Worm (Caenorhabditis elegans) whole organism, L2 larva: ENCODE measurements around the gene ceh-81.

Source experiments
- C34F6.9 ChIP-seq: fragments of 150-350 bp; optimal IDR thresholded peaks from 2 replicates; lab custom pipeline; 2014; ENCODE audit warnings: missing biosample characterization, missing genetic modification characterization
- F13H6.1 ChIP-seq: sonication (generic microtip); optimal IDR thresholded peaks from 2 replicates; lab custom pipeline; 2016; ENCODE audit warnings: missing genetic modification characterization, missing compliant biosample characterization
- R02D3.7 ChIP-seq: fragments of 150-350 bp; optimal IDR thresholded peaks from 2 replicates; lab custom pipeline; 2014; ENCODE audit warnings: missing biosample characterization, missing genetic modification characterization
- Y55F3AM.14 ChIP-seq: fragments of 200-800 bp; sonication (Bioruptor generic); optimal IDR thresholded peaks from 2 replicates; lab custom pipeline; 2018; ENCODE audit warnings: mild to moderate bottlenecking, missing genetic modification characterization, missing compliant biosample characterization
- ZK546.5 ChIP-seq: sonication (generic microtip); optimal IDR thresholded peaks from 2 replicates; lab custom pipeline; 2017; ENCODE audit warnings: missing biosample characterization, missing genetic modification characterization
- alr-1 ChIP-seq: fragments of 150-350 bp; optimal IDR thresholded peaks from 2 replicates; lab custom pipeline; 2014; ENCODE audit warnings: missing biosample characterization, missing genetic modification characterization
- aly-2 ChIP-seq: fragments of 150-350 bp; optimal IDR thresholded peaks from 2 replicates; lab custom pipeline; 2014; ENCODE audit warnings: missing biosample characterization, missing genetic modification characterization
- ama-1 ChIP-seq: fragments of 150-350 bp; optimal IDR thresholded peaks from 2 replicates; lab custom pipeline; 2018; ENCODE audit warnings: inconsistent platforms
- blmp-1 ChIP-seq: sonication (generic microtip); optimal IDR thresholded peaks from 2 replicates; lab custom pipeline; 2017; ENCODE audit warnings: missing genetic modification characterization, mild to moderate bottlenecking, missing compliant biosample characterization, antibody characterized with exemption, moderate library complexity; ENCODE audit not compliant: insufficient read depth
- ceh-16 ChIP-seq: fragments of 150-350 bp; optimal IDR thresholded peaks from 2 replicates; lab custom pipeline; 2014; ENCODE audit warnings: missing biosample characterization, missing genetic modification characterization
- ceh-82 ChIP-seq: fragments of 150-350 bp; optimal IDR thresholded peaks from 2 replicates; lab custom pipeline; 2014; ENCODE audit warnings: missing biosample characterization, missing genetic modification characterization
- crh-2 ChIP-seq: sonication (generic microtip); optimal IDR thresholded peaks from 2 replicates; lab custom pipeline; 2017; ENCODE audit warnings: missing biosample characterization, missing genetic modification characterization
- dmd-4 ChIP-seq: sonication (generic microtip); optimal IDR thresholded peaks from 2 replicates; lab custom pipeline; 2017; ENCODE audit warnings: missing biosample characterization, missing genetic modification characterization
- egl-27 ChIP-seq: sonication (generic microtip); optimal IDR thresholded peaks from 3 replicates; lab custom pipeline; 2017; ENCODE audit warnings: missing biosample characterization, missing genetic modification reagents, missing genetic modification characterization
- elt-1 ChIP-seq: fragments of 150-350 bp; optimal IDR thresholded peaks from 2 replicates; lab custom pipeline; 2014; ENCODE audit warnings: missing biosample characterization, missing genetic modification characterization
- fos-1 ChIP-seq: fragments of 150-350 bp; optimal IDR thresholded peaks from 2 replicates; lab custom pipeline; 2014; ENCODE audit warnings: missing biosample characterization, missing genetic modification characterization
- gmeb-1 ChIP-seq: fragments of 150-350 bp; optimal IDR thresholded peaks from 2 replicates; lab custom pipeline; 2014; ENCODE audit warnings: missing biosample characterization, missing genetic modification characterization
- lin-13 ChIP-seq: fragments of 150-350 bp; optimal IDR thresholded peaks from 2 replicates; lab custom pipeline; 2014; ENCODE audit warnings: missing biosample characterization, missing genetic modification reagents, missing genetic modification characterization
- lin-39 ChIP-seq: fragments of 150-350 bp; optimal IDR thresholded peaks from 2 replicates; lab custom pipeline; 2014; ENCODE audit warnings: missing biosample characterization, missing genetic modification reagents, missing genetic modification characterization
- lsy-2 ChIP-seq, 2 experiments: fragments of 150-350 bp in 1 of 2; sonication (generic microtip) in 1 of 2; optimal IDR thresholded peaks; 2 replicates each; lab custom pipeline; 2014 to 2017; ENCODE audit warnings: missing biosample characterization in 2 of 2, missing genetic modification characterization in 2 of 2
- mab-5 ChIP-seq: fragments of 150-350 bp; optimal IDR thresholded peaks from 2 replicates; lab custom pipeline; 2014; ENCODE audit warnings: missing biosample characterization, missing genetic modification characterization
- mbf-1 ChIP-seq: sonication (generic microtip); optimal IDR thresholded peaks from 2 replicates; lab custom pipeline; 2017; ENCODE audit warnings: missing biosample characterization, missing genetic modification characterization
- nhr-10 ChIP-seq: sonication (generic microtip); optimal IDR thresholded peaks from 2 replicates; lab custom pipeline; 2017; ENCODE audit warnings: missing biosample characterization, missing genetic modification characterization
- nhr-12 ChIP-seq: fragments of 150-350 bp; optimal IDR thresholded peaks from 2 replicates; lab custom pipeline; 2014; ENCODE audit warnings: missing biosample characterization, missing genetic modification characterization
- nhr-129 ChIP-seq: fragments of 150-350 bp; optimal IDR thresholded peaks from 2 replicates; lab custom pipeline; 2014; ENCODE audit warnings: missing biosample characterization, missing genetic modification characterization
- nhr-21 ChIP-seq: fragments of 150-350 bp; optimal IDR thresholded peaks from 2 replicates; lab custom pipeline; 2014; ENCODE audit warnings: missing biosample characterization, missing genetic modification characterization
- nhr-23 ChIP-seq: fragments of 150-350 bp; optimal IDR thresholded peaks from 2 replicates; lab custom pipeline; 2014; ENCODE audit warnings: missing biosample characterization, missing genetic modification reagents, missing genetic modification characterization
- nhr-25 ChIP-seq: fragments of 150-350 bp; sonication (generic microtip); optimal IDR thresholded peaks from 3 replicates; lab custom pipeline; 2014; ENCODE audit warnings: missing biosample characterization, missing genetic modification characterization
- nhr-6 ChIP-seq: fragments of 150-350 bp; optimal IDR thresholded peaks from 2 replicates; lab custom pipeline; 2014; ENCODE audit warnings: missing biosample characterization, missing genetic modification characterization
- nhr-77 ChIP-seq: fragments of 150-350 bp; optimal IDR thresholded peaks from 2 replicates; lab custom pipeline; 2014; ENCODE audit warnings: missing biosample characterization, missing genetic modification characterization
- sem-4 ChIP-seq: fragments of 150-350 bp; optimal IDR thresholded peaks from 2 replicates; lab custom pipeline; 2014; ENCODE audit warnings: missing biosample characterization, missing genetic modification reagents, missing genetic modification characterization
- skn-1 ChIP-seq: sonication (generic microtip); optimal IDR thresholded peaks from 2 replicates; lab custom pipeline; 2017; ENCODE audit warnings: missing biosample characterization, missing genetic modification characterization
- sma-9 ChIP-seq, 2 experiments: fragments of 150-350 bp in 1 of 2; sonication (generic microtip) in 1 of 2; optimal IDR thresholded peaks; 2 replicates each; lab custom pipeline; 2014 to 2016; ENCODE audit warnings: missing genetic modification characterization in 2 of 2, mild to moderate bottlenecking in 1 of 2, missing biosample characterization in 1 of 2, missing compliant biosample characterization in 1 of 2, missing genetic modification reagents in 1 of 2, moderate library complexity in 1 of 2
- unc-39 ChIP-seq: fragments of 150-350 bp; optimal IDR thresholded peaks from 2 replicates; lab custom pipeline; 2014; ENCODE audit warnings: missing biosample characterization, missing genetic modification characterization
- unc-55 ChIP-seq: fragments of 150-350 bp; sonication (generic microtip); optimal IDR thresholded peaks from 3 replicates; lab custom pipeline; 2014; ENCODE audit warnings: missing biosample characterization, missing genetic modification reagents, missing genetic modification characterization
- zag-1 ChIP-seq: fragments of 150-350 bp; optimal IDR thresholded peaks from 2 replicates; lab custom pipeline; 2014; ENCODE audit warnings: missing biosample characterization, missing genetic modification characterization
- ztf-11 ChIP-seq: sonication (generic microtip); optimal IDR thresholded peaks from 2 replicates; lab custom pipeline; 2017; ENCODE audit warnings: missing biosample characterization, missing genetic modification characterization
- ztf-4 ChIP-seq: fragments of 150-350 bp; optimal IDR thresholded peaks from 2 replicates; lab custom pipeline; 2014; ENCODE audit warnings: missing biosample characterization, missing genetic modification characterization

Gene ceh-81

ce11 chrII:1741248-1741647, 11.0 kb downstream of the ceh-81 start, which contains the start of gene K07G6.1:
Gene K07G6.1 (plus strand): TSS chrII:1741548.
- no peak for TF ChIP-seq ceh-82 (tag; lab: Kevin White, UChicago)
- no peak for TF ChIP-seq nhr-129 (tag; lab: Kevin White, UChicago)

ce11 chrII:1742535-1742934, 12.3 kb downstream of the ceh-81 start, which contains the start of gene F36H5.12:
Gene F36H5.12 (plus strand): TSS chrII:1742835.
- TF ChIP-seq fos-1 (tag; lab: Kevin White, UChicago) = no peak
- TF ChIP-seq lin-13 (GFP tag; lab: Kevin White, UChicago) = no peak
- no peak for TF ChIP-seq dmd-4 (tag; lab: Kevin White, UChicago)
- no peak for TF ChIP-seq aly-2
- no peak for TF ChIP-seq nhr-77
- TF ChIP-seq unc-39 = no peak
- no peak for TF ChIP-seq crh-2 (tag; lab: Kevin White, UChicago)
- no peak for TF ChIP-seq ztf-4 (tag; lab: Kevin White, UChicago)
- TF ChIP-seq ama-1 (lab: Kevin White, UChicago) = no peak
- no peak for TF ChIP-seq sma-9 (GFP tag; optimal IDR thresholded peaks at IDR 0.05; lab: Kevin White, UChicago)
- no peak for TF ChIP-seq sma-9 (tag; optimal IDR thresholded peaks at IDR 0.05; lab: Kevin White, UChicago)
- no peak for TF ChIP-seq nhr-21 (tag; lab: Kevin White, UChicago)
- TF ChIP-seq nhr-23 (tag; lab: Kevin White, UChicago) = no peak

- TF ChIP-seq ama-1 (lab: Kevin White, UChicago) (no peak), unc-55 (GFP tag; lab: Kevin White, UChicago) (no peak), elt-1 (tag; lab: Kevin White, UChicago) (no peak), nhr-25 (no peak), lsy-2 (tag; optimal IDR thresholded peaks at IDR 0.05; lab: Kevin White, UChicago) (no peak)
Observed at ce11 chrII:1744183-1744582, 14.0 kb downstream of the ceh-81 start, which contains the start of gene clec-19. Gene clec-19 (plus strand): TSS chrII:1744483.

- TF ChIP-seq skn-1 (tag; lab: Kevin White, UChicago) (no peak), nhr-10 (tag; lab: Kevin White, UChicago) (no peak), lin-13 (GFP tag; lab: Kevin White, UChicago) (no peak), nhr-77 (no peak), sem-4 (tag; lab: Kevin White, UChicago) (no peak), Y55F3AM.14 (GFP tag; lab: Kevin White, UChicago) (no peak), ceh-16 (tag; lab: Kevin White, UChicago) (no peak), nhr-21 (tag; lab: Kevin White, UChicago) (no peak), alr-1 (no peak), mab-5 (tag; lab: Kevin White, UChicago) (no peak), ZK546.5 (tag; lab: Kevin White, UChicago) (no peak), aly-2 (no peak), crh-2 (tag; lab: Kevin White, UChicago) (no peak), nhr-25 (no peak), egl-27 (tag; lab: Kevin White, UChicago) (no peak), C34F6.9 (tag; lab: Kevin White, UChicago) (no peak)
Observed at ce11 chrII:1750413-1750812, 20.2 kb downstream of the ceh-81 start, which contains the start of the genes F36H5.13 and F36H5.8. Gene F36H5.13 (minus strand): TSS chrII:1750513. Gene F36H5.8 (minus strand): TSS chrII:1750686.

ce11 chrII:1752990-1753389, 22.8 kb downstream of the ceh-81 start, which contains the start of gene F36H5.9:
Gene F36H5.9 (minus strand): TSS chrII:1753090.
- no peak for TF ChIP-seq nhr-25
- no peak for TF ChIP-seq sem-4 (tag; lab: Kevin White, UChicago)
- no peak for TF ChIP-seq nhr-23 (tag; lab: Kevin White, UChicago)
- no peak for TF ChIP-seq R02D3.7 (tag; lab: Kevin White, UChicago)
- TF ChIP-seq zag-1 (tag; lab: Kevin White, UChicago) = no peak
- TF ChIP-seq nhr-10 (tag; lab: Kevin White, UChicago) = no peak
- TF ChIP-seq, all 48 proteins: peak for 0

- TF ChIP-seq blmp-1 (tag; lab: Kevin White, UChicago) = no peak
- no peak for TF ChIP-seq ztf-11 (tag; lab: Kevin White, UChicago)
- no peak for TF ChIP-seq nhr-6 (tag; lab: Kevin White, UChicago)
- no peak for TF ChIP-seq egl-27 (tag; lab: Kevin White, UChicago)
- no peak for TF ChIP-seq lsy-2 (tag; optimal IDR thresholded peaks at IDR 0.05; lab: Kevin White, UChicago)
- no peak for TF ChIP-seq lin-39 (tag; lab: Kevin White, UChicago)
- no peak for TF ChIP-seq nhr-12
- no peak for TF ChIP-seq nhr-77
- no peak for TF ChIP-seq R02D3.7 (tag; lab: Kevin White, UChicago)
- no peak for TF ChIP-seq gmeb-1 (tag; lab: Kevin White, UChicago)
- no peak for TF ChIP-seq F13H6.1 (tag; lab: Kevin White, UChicago)
- no peak for TF ChIP-seq lin-13 (GFP tag; lab: Kevin White, UChicago)
- TF ChIP-seq mbf-1 = no peak
- TF ChIP-seq fos-1 (tag; lab: Kevin White, UChicago) = no peak
- no peak for TF ChIP-seq nhr-25
- TF ChIP-seq ZK546.5 (tag; lab: Kevin White, UChicago) = no peak
- no peak for TF ChIP-seq elt-1 (tag; lab: Kevin White, UChicago)
Observed at ce11 chrII:1756072-1756471, 25.9 kb downstream of the ceh-81 start, which contains the start of gene F36H5.17. Gene F36H5.17 (minus strand): TSS chrII:1756172.
